Worm (Caenorhabditis elegans) whole organism, young adult: ENCODE results near the gene T02E9.6.

Experiments
- ama-1 ChIP-seq, 3 experiments: fragments of 150-350 bp in 1 of 3; sonication (generic microtip) in 2 of 3; optimal IDR thresholded peaks; 2 replicates each; lab custom pipeline; 2014 to 2018; ENCODE audit warnings: missing biosample characterization in 2 of 3, missing genetic modification characterization in 2 of 3, missing genetic modification reagents in 2 of 3
- atf-7 ChIP-seq: sonication (generic microtip); optimal IDR thresholded peaks from 2 replicates; lab custom pipeline; 2017; ENCODE audit warnings: mild to moderate bottlenecking, missing genetic modification characterization, missing compliant biosample characterization
- ceh-79 ChIP-seq: sonication (generic microtip); optimal IDR thresholded peaks from 2 replicates; lab custom pipeline; 2017; ENCODE audit warnings: mild to moderate bottlenecking, missing genetic modification characterization, missing compliant biosample characterization
- hlh-12 ChIP-seq: sonication (generic microtip); optimal IDR thresholded peaks from 2 replicates; lab custom pipeline; 2016; ENCODE audit warnings: missing genetic modification characterization, missing compliant biosample characterization
- nhr-120 ChIP-seq: fragments of 200-800 bp; sonication (Bioruptor generic); IDR thresholded peaks from 2 replicates; pipeline ENCODE4 v1.3.6; 2022; ENCODE audit warnings: missing genetic modification characterization, missing compliant biosample characterization

DNA sequence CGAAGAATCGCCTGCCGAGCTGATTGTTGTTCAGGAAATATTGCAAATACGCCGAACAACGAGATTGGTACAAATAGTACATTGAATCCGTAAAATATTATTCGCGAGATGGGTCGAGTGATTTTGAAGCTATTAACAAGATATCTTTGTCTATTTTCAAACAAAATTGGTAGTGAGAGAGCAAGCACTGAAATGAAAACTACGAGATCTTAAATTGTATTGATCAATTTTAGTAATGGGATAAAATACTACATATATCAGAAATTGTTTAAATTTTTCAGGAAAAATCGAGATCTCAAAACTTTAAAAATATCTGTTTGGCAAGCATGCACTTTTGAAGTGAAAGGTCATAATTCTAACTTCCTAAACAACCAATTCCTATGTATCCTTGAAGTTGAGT lies 29.9 kb downstream of the T02E9.6 start:
- no peak for TF ChIP-seq hlh-12
- TF ChIP-seq nhr-120 (GFP tag; lab: Robert Waterston, UW), result no peak
- no peak for TF ChIP-seq ceh-79 (tag; lab: Kevin White, UChicago)
- TF ChIP-seq atf-7 (tag; lab: Kevin White, UChicago), result no peak
- TF ChIP-seq ama-1 (optimal IDR thresholded peaks at IDR 0.05; lab: Kevin White, UChicago), result no peak
- TF ChIP-seq ama-1 (GFP tag; optimal IDR thresholded peaks at IDR 0.05; lab: Kevin White, UChicago), result no peak
